Fruit fly (Drosophila melanogaster): ENCODE data around the gene CG32683.

The CG32683 gene

DNA sequence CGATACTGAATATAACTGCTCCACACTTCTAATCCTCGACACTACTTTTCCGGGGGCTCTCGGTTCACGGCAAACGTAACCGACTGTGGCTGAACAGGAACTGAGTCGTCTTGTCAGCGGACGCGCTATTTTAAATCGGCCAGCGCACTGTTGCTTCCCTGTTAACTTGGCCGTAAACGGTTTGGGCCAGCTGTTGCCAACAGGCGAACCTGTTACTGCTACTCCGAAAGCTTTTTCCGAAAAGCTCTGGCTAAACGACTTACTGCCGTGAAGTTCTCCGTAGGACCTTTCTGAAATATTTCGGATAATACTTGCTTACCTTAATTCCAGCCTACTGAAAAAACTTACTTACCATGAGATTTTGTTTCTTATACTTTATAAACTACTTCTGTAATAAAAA is at the start of gene CG32683:
Gene CG32683 (minus strand): TSS at position 101 of the 400 bp plus-strand sequence.
- peak; percentile 88 for TF ChIP-seq scrt (GFP tag; optimal IDR thresholded peaks at IDR 0.05)
- TF ChIP-seq sd (tag; optimal IDR thresholded peaks at IDR 0.05): no peak
- TF ChIP-seq CG13894 (tag; optimal IDR thresholded peaks at IDR 0.05): peak; percentile 46

DNA sequence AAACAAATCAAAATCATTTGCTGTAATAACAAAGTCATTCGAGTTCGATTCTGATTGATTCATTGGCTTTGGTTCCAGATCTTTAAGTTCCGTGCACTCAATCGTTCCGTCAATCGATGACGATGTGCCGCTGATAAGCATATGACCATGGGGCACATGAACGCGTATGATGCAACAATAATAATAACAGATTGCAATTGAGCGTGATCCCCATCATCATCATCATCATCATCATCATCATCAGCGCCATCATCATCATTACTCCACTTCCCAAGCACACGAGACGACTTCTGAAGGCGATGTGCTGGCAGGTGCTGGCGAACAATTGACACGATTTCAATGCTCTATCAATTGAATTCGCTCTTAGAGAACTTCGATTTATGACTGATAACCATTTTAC is 41.6 kb upstream of the CG32683 start:
- TF ChIP-seq CG5953 (GFP tag; IDR thresholded peaks at IDR 0.05): no peak
- TF ChIP-seq Pdp1 (GFP tag; optimal IDR thresholded peaks at IDR 0.05): peak in 1 of 2 experiments; percentile 60

DNA sequence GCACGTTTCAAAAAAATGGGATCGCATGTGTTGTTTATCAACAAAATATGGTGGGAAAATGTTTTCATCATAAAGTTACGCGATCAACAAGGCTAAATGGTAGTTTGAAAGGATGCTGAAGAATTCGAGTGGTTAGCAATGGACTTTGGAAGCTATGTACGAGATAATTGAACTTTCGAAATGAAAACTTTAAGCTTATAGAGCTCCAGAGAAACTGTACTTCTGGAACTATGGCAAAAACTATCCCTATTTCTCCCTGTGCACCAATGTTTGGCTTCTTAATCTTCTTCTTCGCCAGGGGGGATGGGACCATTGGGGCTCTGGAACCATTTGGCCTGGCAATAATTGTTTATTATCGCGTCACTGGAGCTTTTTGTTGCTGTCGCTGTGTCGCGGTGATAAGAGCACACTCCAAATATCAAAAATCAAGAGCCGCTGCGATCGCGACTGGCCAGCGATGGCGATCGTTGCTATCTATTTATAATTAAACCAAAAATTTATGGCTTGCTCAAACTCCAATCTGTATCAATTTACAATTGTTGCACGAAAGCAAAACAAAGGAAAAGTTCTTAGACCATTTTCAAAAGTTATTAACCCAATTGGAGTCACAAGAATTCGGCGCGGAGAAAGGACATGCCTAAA is 33.4 kb upstream of the CG32683 start:
- peak; percentile 31 for TF ChIP-seq Hsf (GFP tag; optimal IDR thresholded peaks at IDR 0.05)
- TF ChIP-seq CG12299 (tag; optimal IDR thresholded peaks at IDR 0.05): no peak
- no peak for TF ChIP-seq CG2875 (GFP tag; optimal IDR thresholded peaks at IDR 0.05)
- TF ChIP-seq CG11247 (GFP tag; IDR thresholded peaks at IDR 0.05): no peak
- TF ChIP-seq Doc2 (GFP tag; IDR thresholded peaks at IDR 0.05): no peak
- TF ChIP-seq Xbp1 (GFP tag; optimal IDR thresholded peaks at IDR 0.05): peak; percentile 31
- no peak for TF ChIP-seq Hmx (GFP tag; optimal IDR thresholded peaks at IDR 0.05)
- TF ChIP-seq CG18262 (tag; optimal IDR thresholded peaks at IDR 0.05): no peak
- no peak for TF ChIP-seq crc (GFP tag; optimal IDR thresholded peaks at IDR 0.05)
- TF ChIP-seq CG12391 (tag; optimal IDR thresholded peaks at IDR 0.05): peak; percentile 20
- TF ChIP-seq slp2 (GFP tag; optimal IDR thresholded peaks at IDR 0.05): no peak
- TF ChIP-seq sd (tag; optimal IDR thresholded peaks at IDR 0.05): peak; percentile 36
- TF ChIP-seq kni (GFP tag; optimal IDR thresholded peaks at IDR 0.05): no peak
- peak; percentile 33 for TF ChIP-seq HLH54F (GFP tag; optimal IDR thresholded peaks at IDR 0.05)
- no peak for TF ChIP-seq vvl (GFP tag; IDR thresholded peaks at IDR 0.05)
- no peak for TF ChIP-seq CG17802 (tag; optimal IDR thresholded peaks at IDR 0.05)
- TF ChIP-seq Nf-YC (tag; optimal IDR thresholded peaks at IDR 0.05): peak; percentile 27
- TF ChIP-seq sc (optimal IDR thresholded peaks at IDR 0.05): no peak
- TF ChIP-seq sc (GFP tag; optimal IDR thresholded peaks at IDR 0.05): no peak
- no peak for TF ChIP-seq CG30020 (tag; optimal IDR thresholded peaks at IDR 0.05)
- TF ChIP-seq cato (GFP tag; optimal IDR thresholded peaks at IDR 0.05; ENCODE audit: borderline replicate concordance): no peak
- no peak for TF ChIP-seq GATAe (GFP tag; conservative IDR thresholded peaks at IDR 0.05)
- no peak for TF ChIP-seq Lim3 (GFP tag; IDR thresholded peaks at IDR 0.05)
- TF ChIP-seq CG6272 (GFP tag; IDR thresholded peaks at IDR 0.05): no peak
- peak; percentile 33 for TF ChIP-seq CG13775 (GFP tag; optimal IDR thresholded peaks at IDR 0.05)
- no peak for TF ChIP-seq Asciz (GFP tag; optimal IDR thresholded peaks at IDR 0.05)
- TF ChIP-seq chif (GFP tag; optimal IDR thresholded peaks at IDR 0.05): peak in 1 of 2 experiments; percentile 7
- TF ChIP-seq HmgZ (tag; optimal IDR thresholded peaks at IDR 0.05): peak; percentile 39
- TF ChIP-seq Fer3 (tag; optimal IDR thresholded peaks at IDR 0.05): peak; percentile 55
- TF ChIP-seq btn (GFP tag; optimal IDR thresholded peaks at IDR 0.05): no peak
- TF ChIP-seq Spps (tag; optimal IDR thresholded peaks at IDR 0.05): no peak
- peak; percentile 59 for TF ChIP-seq CG7786 (GFP tag; optimal IDR thresholded peaks at IDR 0.05)
- TF ChIP-seq chn (GFP tag; optimal IDR thresholded peaks at IDR 0.05): no peak
- no peak for TF ChIP-seq kah (GFP tag; optimal IDR thresholded peaks at IDR 0.05)
- peak; percentile 73 for TF ChIP-seq Meics (GFP tag; optimal IDR thresholded peaks at IDR 0.05)
- peak; percentile 27 for TF ChIP-seq emc (GFP tag; optimal IDR thresholded peaks at IDR 0.05)
- peak; percentile 79 for TF ChIP-seq lab (GFP tag; optimal IDR thresholded peaks at IDR 0.05)
- no peak for TF ChIP-seq Tbp (GFP tag; optimal IDR thresholded peaks at IDR 0.05)
- peak; percentile 8 for TF ChIP-seq her (GFP tag; optimal IDR thresholded peaks at IDR 0.05)
- no peak for TF ChIP-seq Gsc (GFP tag; IDR thresholded peaks at IDR 0.05)
- TF ChIP-seq dan (GFP tag; IDR thresholded peaks at IDR 0.05): no peak
- peak; percentile 20 for TF ChIP-seq NfI (GFP tag; optimal IDR thresholded peaks at IDR 0.05)
- no peak for TF ChIP-seq z (GFP tag; IDR thresholded peaks at IDR 0.05)

Measured in whole organism, embryonic.